Worm (Caenorhabditis elegans) whole organism, L3 larva: Measurements from ENCODE around the gene inpp-5K.

Experiments
- nhr-11 ChIP-seq: fragments of 150-350 bp; optimal IDR thresholded peaks from 2 replicates; lab custom pipeline; 2014; ENCODE audit warnings: missing biosample characterization, missing genetic modification characterization
- nhr-28 ChIP-seq: fragments of 150-350 bp; optimal IDR thresholded peaks from 2 replicates; lab custom pipeline; 2014; ENCODE audit warnings: missing biosample characterization, missing genetic modification characterization
- nhr-67 ChIP-seq: fragments of 150-350 bp; optimal IDR thresholded peaks from 2 replicates; lab custom pipeline; 2014; ENCODE audit warnings: missing biosample characterization, missing genetic modification characterization
- nhr-77 ChIP-seq: fragments of 150-350 bp; optimal IDR thresholded peaks from 2 replicates; lab custom pipeline; 2014; ENCODE audit warnings: missing biosample characterization, missing genetic modification characterization
- skn-1 ChIP-seq: fragments of 150-350 bp; optimal IDR thresholded peaks from 2 replicates; lab custom pipeline; 2014; ENCODE audit warnings: missing biosample characterization, missing genetic modification characterization
- snpc-4 ChIP-seq: fragments of 150-350 bp; optimal IDR thresholded peaks from 2 replicates; lab custom pipeline; 2014; ENCODE audit warnings: missing biosample characterization, missing genetic modification characterization
- zag-1 ChIP-seq: fragments of 150-350 bp; optimal IDR thresholded peaks from 2 replicates; lab custom pipeline; 2014; ENCODE audit warnings: missing biosample characterization, missing genetic modification characterization
- ztf-11 ChIP-seq: fragments of 150-350 bp; optimal IDR thresholded peaks from 2 replicates; lab custom pipeline; 2014; ENCODE audit warnings: missing biosample characterization, missing genetic modification characterization

DNA sequence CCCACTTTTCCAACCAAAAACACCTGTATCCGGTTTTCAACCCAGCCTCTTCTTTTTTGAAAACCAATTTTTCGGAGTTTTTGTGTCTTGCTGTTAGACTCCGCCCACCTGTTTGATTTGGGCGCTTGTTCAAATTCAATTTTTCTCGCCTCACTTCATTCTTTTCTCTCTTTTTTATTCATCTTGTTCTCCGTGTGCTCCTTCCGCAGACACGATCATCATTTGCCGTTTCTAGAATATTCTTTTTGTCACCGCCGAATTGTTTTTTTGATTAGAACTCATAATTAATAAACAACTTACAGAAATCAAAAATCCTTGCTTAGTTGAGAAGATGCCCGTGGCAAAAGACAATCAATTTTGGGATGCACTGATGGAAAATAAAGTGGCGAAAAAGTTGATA lies 17.8 kb upstream of the inpp-5K start, which contains the start of gene C50C3.5:
- TF ChIP-seq skn-1 (tag; lab: Kevin White, UChicago): no peak
- TF ChIP-seq nhr-11 (tag; lab: Kevin White, UChicago): no peak
- TF ChIP-seq nhr-67 (tag; lab: Kevin White, UChicago): no peak
- no peak for TF ChIP-seq nhr-77 (tag; lab: Kevin White, UChicago)
- no peak for TF ChIP-seq zag-1 (tag; lab: Kevin White, UChicago)
- TF ChIP-seq ztf-11 (tag; lab: Kevin White, UChicago): no peak
- TF ChIP-seq nhr-28 (tag; lab: Kevin White, UChicago): no peak
- TF ChIP-seq snpc-4 (tag; lab: Kevin White, UChicago): no peak
